Fruit fly (Drosophila melanogaster) whole organism, embryonic: ENCODE measurements around the gene KFase.

ENCODE experiments used
- Atf3 ChIP-seq: fragments of 200-800 bp; sonication (Bioruptor generic); optimal IDR thresholded peaks from 3 replicates; lab custom pipeline; 2016; ENCODE audit warnings: missing biosample characterization, missing genetic modification characterization
- Awh ChIP-seq: fragments of 200-800 bp; sonication (Bioruptor generic); IDR thresholded peaks from 2 replicates; pipeline ENCODE4, ENCODE4 v1.3.6; 2022; ENCODE audit warnings: missing biosample characterization, missing genetic modification characterization
- B-H1 ChIP-seq: fragments of 200-800 bp; sonication (Bioruptor generic); IDR thresholded peaks from 3 replicates; pipeline ENCODE4 v1.3.6; 2022; ENCODE audit warnings: missing biosample characterization, missing genetic modification characterization
- BtbVII ChIP-seq: fragments of 200-800 bp; sonication (Bioruptor generic); optimal IDR thresholded peaks from 3 replicates; lab custom pipeline; 2017; ENCODE audit warnings: missing biosample characterization, mild to moderate bottlenecking, missing genetic modification characterization
- CG10321 ChIP-seq: fragments of 200-800 bp; sonication (Bioruptor generic); IDR thresholded peaks from 2 replicates; pipeline ENCODE4 v1.3.6; 2022; ENCODE audit warnings: missing biosample characterization, missing genetic modification characterization
- CG11504 ChIP-seq: fragments of 200-800 bp; sonication (Bioruptor generic); optimal IDR thresholded peaks from 3 replicates; lab custom pipeline; 2019; ENCODE audit warnings: missing biosample characterization, mild to moderate bottlenecking, missing genetic modification characterization, moderate library complexity
- CG11696 ChIP-seq: fragments of 200-800 bp; sonication (Bioruptor generic); IDR thresholded peaks from 2 replicates; pipeline ENCODE4 v1.3.6; 2022; ENCODE audit warnings: missing biosample characterization, missing genetic modification characterization
- CG11723 ChIP-seq: fragments of 200-800 bp; sonication (Bioruptor generic); optimal IDR thresholded peaks from 2 replicates; lab custom pipeline; 2017; ENCODE audit warnings: missing biosample characterization, mild to moderate bottlenecking, missing genetic modification characterization
- CG12071 ChIP-seq: fragments of 200-800 bp; sonication (Bioruptor generic); optimal IDR thresholded peaks from 3 replicates; lab custom pipeline; 2018; ENCODE audit warnings: missing biosample characterization, mild to moderate bottlenecking, missing genetic modification characterization
- CG12236 ChIP-seq: fragments of 200-800 bp; sonication (Bioruptor generic); optimal IDR thresholded peaks from 2 replicates; lab custom pipeline; 2016; ENCODE audit warnings: missing biosample characterization, missing genetic modification characterization
- CG13123 ChIP-seq: fragments of 200-800 bp; sonication (Bioruptor generic); optimal IDR thresholded peaks from 2 replicates; lab custom pipeline; 2016; ENCODE audit warnings: missing biosample characterization, missing genetic modification characterization
- CG13894 ChIP-seq: fragments of 200-800 bp; sonication (Bioruptor generic); optimal IDR thresholded peaks from 3 replicates; lab custom pipeline; 2018; ENCODE audit warnings: missing biosample characterization, mild to moderate bottlenecking, missing genetic modification characterization, moderate library complexity
- CG14441 ChIP-seq: fragments of 200-800 bp; sonication (Bioruptor generic); IDR thresholded peaks from 2 replicates; pipeline ENCODE4 v1.3.6; 2022; ENCODE audit warnings: missing biosample characterization, missing genetic modification characterization
- CG16813 ChIP-seq: fragments of 200-800 bp; sonication (Bioruptor generic); IDR thresholded peaks from 3 replicates; pipeline ENCODE4 v1.3.6; 2022; ENCODE audit warnings: missing biosample characterization, missing genetic modification characterization; ENCODE audit not compliant: partially characterized antibody
- CG17361 ChIP-seq: fragments of 200-800 bp; sonication (Bioruptor generic); IDR thresholded peaks from 3 replicates; pipeline ENCODE4 v1.3.6; 2022; ENCODE audit warnings: missing biosample characterization, missing genetic modification characterization
- CG2199 ChIP-seq: fragments of 200-800 bp; sonication (Bioruptor generic); IDR thresholded peaks from 3 replicates; pipeline ENCODE4 v1.3.6; 2022; ENCODE audit warnings: missing biosample characterization, missing genetic modification characterization
- CG2202 ChIP-seq: fragments of 200-800 bp; sonication (Bioruptor generic); optimal IDR thresholded peaks from 2 replicates; lab custom pipeline; 2018; ENCODE audit warnings: missing biosample characterization, mild to moderate bottlenecking, missing genetic modification characterization
- CG31388 ChIP-seq: fragments of 200-800 bp; sonication (Bioruptor generic); optimal IDR thresholded peaks from 2 replicates; lab custom pipeline; 2016; ENCODE audit warnings: missing biosample characterization, missing genetic modification characterization
- CG3163 ChIP-seq: fragments of 200-800 bp; sonication (Bioruptor generic); optimal IDR thresholded peaks from 3 replicates; lab custom pipeline; 2016; ENCODE audit warnings: missing biosample characterization, missing genetic modification characterization
- CG32532 ChIP-seq: fragments of 200-800 bp; sonication (Bioruptor generic); IDR thresholded peaks from 2 replicates; pipeline ENCODE4 v1.3.6; 2022; ENCODE audit warnings: missing biosample characterization, missing genetic modification characterization
- CG42726 ChIP-seq: fragments of 200-800 bp; sonication (Bioruptor generic); IDR thresholded peaks from 2 replicates; pipeline ENCODE4 v1.3.6; 2022; ENCODE audit warnings: missing biosample characterization, missing genetic modification characterization; ENCODE audit not compliant: partially characterized antibody
- CG6791 ChIP-seq: fragments of 200-800 bp; sonication (Bioruptor generic); IDR thresholded peaks from 3 replicates; pipeline ENCODE4 v1.3.6; 2022; ENCODE audit warnings: missing biosample characterization, missing genetic modification characterization; ENCODE audit not compliant: partially characterized antibody
- CG7372 ChIP-seq: fragments of 200-800 bp; sonication (Bioruptor generic); IDR thresholded peaks from 2 replicates; pipeline ENCODE4 v1.3.6; 2022; ENCODE audit warnings: missing biosample characterization, missing genetic modification characterization
- CG7839 ChIP-seq: fragments of 200-800 bp; sonication (Bioruptor generic); optimal IDR thresholded peaks from 3 replicates; lab custom pipeline; 2018; ENCODE audit warnings: missing biosample characterization, mild to moderate bottlenecking, missing genetic modification characterization, moderate library complexity
- E2f2 ChIP-seq: fragments of 200-800 bp; sonication (Bioruptor generic); IDR thresholded peaks from 2 replicates; pipeline ENCODE4 v1.3.6; 2022; ENCODE audit warnings: missing biosample characterization, missing genetic modification characterization
- Kr ChIP-seq: fragments of 200-800 bp; sonication (Bioruptor generic); optimal IDR thresholded peaks from 2 replicates; lab custom pipeline; 2017; ENCODE audit warnings: missing biosample characterization, mild to moderate bottlenecking, missing genetic modification characterization
- Lim3 ChIP-seq: fragments of 200-800 bp; sonication (Bioruptor generic); IDR thresholded peaks from 2 replicates; pipeline ENCODE4 v1.3.6; 2022; ENCODE audit warnings: missing biosample characterization, missing genetic modification characterization
- Neu2 ChIP-seq: fragments of 200-800 bp; sonication (Bioruptor generic); optimal IDR thresholded peaks from 3 replicates; lab custom pipeline; 2016; ENCODE audit warnings: missing biosample characterization, missing genetic modification characterization, borderline replicate concordance
- Opbp ChIP-seq: fragments of 200-800 bp; sonication (Bioruptor generic); IDR thresholded peaks from 3 replicates; pipeline ENCODE4 v1.3.6; 2022; ENCODE audit warnings: missing biosample characterization, missing genetic modification characterization; ENCODE audit not compliant: partially characterized antibody
- Rfx ChIP-seq: fragments of 200-800 bp; sonication (Bioruptor generic); IDR thresholded peaks from 2 replicates; pipeline ENCODE4 v1.3.6; 2022; ENCODE audit warnings: missing biosample characterization, missing genetic modification characterization
- Ssrp ChIP-seq: fragments of 200-800 bp; sonication (Bioruptor generic); optimal IDR thresholded peaks from 2 replicates; lab custom pipeline; 2018; ENCODE audit warnings: missing biosample characterization, mild to moderate bottlenecking, missing genetic modification characterization, moderate library complexity
- al ChIP-seq: fragments of 200-800 bp; sonication (Bioruptor generic); IDR thresholded peaks from 2 replicates; pipeline ENCODE4 v1.3.6; 2022; ENCODE audit warnings: missing biosample characterization, missing genetic modification characterization
- amos ChIP-seq: fragments of 200-800 bp; sonication (Bioruptor generic); IDR thresholded peaks from 2 replicates; pipeline ENCODE4 v1.3.6; 2022; ENCODE audit warnings: missing biosample characterization, missing genetic modification characterization; ENCODE audit not compliant: partially characterized antibody
- cad ChIP-seq: fragments of >200 bp; optimal IDR thresholded peaks from 2 replicates; lab custom pipeline; 2017; ENCODE audit warnings: missing biosample characterization, missing genetic modification characterization
- chn ChIP-seq: fragments of 200-800 bp; sonication (Bioruptor generic); optimal IDR thresholded peaks from 2 replicates; lab custom pipeline; 2016; ENCODE audit warnings: missing biosample characterization, missing genetic modification characterization
- dpn ChIP-seq, 2 experiments: fragments of 200-800 bp; sonication (Bioruptor generic); optimal IDR thresholded peaks; 3 replicates each; lab custom pipeline; 2016; ENCODE audit warnings: missing biosample characterization in 2 of 2, missing genetic modification characterization in 2 of 2
- en ChIP-seq: fragments of 200-800 bp; sonication (Bioruptor generic); optimal IDR thresholded peaks from 2 replicates; lab custom pipeline; 2016; ENCODE audit warnings: missing biosample characterization, missing genetic modification characterization
- fu2 ChIP-seq: fragments of 200-800 bp; sonication (Bioruptor generic); optimal IDR thresholded peaks from 2 replicates; lab custom pipeline; 2016; ENCODE audit warnings: missing biosample characterization, missing genetic modification characterization
- grau ChIP-seq: fragments of 200-800 bp; optimal IDR thresholded peaks from 3 replicates; lab custom pipeline; 2019; ENCODE audit warnings: missing biosample characterization, mild to moderate bottlenecking, missing genetic modification characterization, moderate library complexity
- h ChIP-seq: fragments of >200 bp; optimal IDR thresholded peaks from 2 replicates; lab custom pipeline; 2017
- kni ChIP-seq: fragments of 200-800 bp; sonication (Bioruptor generic); optimal IDR thresholded peaks from 3 replicates; lab custom pipeline; 2017; ENCODE audit warnings: mild to moderate bottlenecking, missing biosample characterization, missing genetic modification reagents, missing genetic modification characterization
- maf-S ChIP-seq: fragments of 200-800 bp; sonication (Bioruptor generic); optimal IDR thresholded peaks from 2 replicates; lab custom pipeline; 2016; ENCODE audit warnings: missing biosample characterization, missing genetic modification characterization
- mirr ChIP-seq: fragments of 200-800 bp; sonication (Bioruptor generic); optimal IDR thresholded peaks from 3 replicates; lab custom pipeline; 2018; ENCODE audit warnings: missing biosample characterization, mild to moderate bottlenecking, missing genetic modification characterization
- nmo ChIP-seq: fragments of 200-800 bp; sonication (Bioruptor generic); optimal IDR thresholded peaks from 2 replicates; lab custom pipeline; 2018; ENCODE audit warnings: missing biosample characterization, mild to moderate bottlenecking, missing genetic modification characterization, moderate library complexity
- pros ChIP-seq: fragments of 200-800 bp; sonication (Bioruptor generic); optimal IDR thresholded peaks from 3 replicates; lab custom pipeline; 2019; ENCODE audit warnings: missing biosample characterization, mild to moderate bottlenecking, missing genetic modification characterization, moderate library complexity
- pzg ChIP-seq: fragments of 200-800 bp; sonication (Bioruptor generic); optimal IDR thresholded peaks from 3 replicates; lab custom pipeline; 2018; ENCODE audit warnings: missing biosample characterization, mild to moderate bottlenecking, missing genetic modification characterization, moderate library complexity
- sisA ChIP-seq: fragments of 200-800 bp; sonication (Bioruptor generic); IDR thresholded peaks from 2 replicates; pipeline ENCODE4 v1.3.6; 2022; ENCODE audit warnings: missing biosample characterization, missing genetic modification characterization
- slp2 ChIP-seq: fragments of 200-800 bp; sonication (Bioruptor generic); optimal IDR thresholded peaks from 2 replicates; lab custom pipeline; 2016; ENCODE audit warnings: missing biosample characterization, missing genetic modification characterization
- tap ChIP-seq: fragments of 200-800 bp; optimal IDR thresholded peaks from 3 replicates; lab custom pipeline; 2019; ENCODE audit warnings: missing biosample characterization, mild to moderate bottlenecking, missing genetic modification characterization, moderate library complexity
- tup ChIP-seq: fragments of 200-800 bp; sonication (Bioruptor generic); optimal IDR thresholded peaks from 2 replicates; lab custom pipeline; 2016; ENCODE audit warnings: missing biosample characterization, mild to moderate bottlenecking, missing genetic modification characterization, moderate library complexity
- unc-4 ChIP-seq: fragments of 200-800 bp; sonication (Bioruptor generic); IDR thresholded peaks from 2 replicates; pipeline ENCODE4 v1.3.6; 2022; ENCODE audit warnings: missing biosample characterization, missing genetic modification characterization; ENCODE audit not compliant: partially characterized antibody
- usp ChIP-seq: fragments of >200 bp; optimal IDR thresholded peaks from 2 replicates; lab custom pipeline; 2017; ENCODE audit warnings: missing biosample characterization, missing genetic modification characterization
- wor ChIP-seq: fragments of 200-800 bp; sonication (Bioruptor generic); IDR thresholded peaks from 2 replicates; pipeline ENCODE4 v1.3.6; 2022; ENCODE audit warnings: missing biosample characterization, missing genetic modification characterization

KFase gene

dm6 chr2L:6508666-6509065, 20.1 kb upstream of the KFase start (continued):
- TF ChIP-seq CG42726: no peak
- TF ChIP-seq unc-4 (GFP tag; lab: Robert Waterston, UW): no peak
- no peak for TF ChIP-seq Atf3 (GFP tag; lab: Kevin White, UChicago)
- no peak for TF ChIP-seq pros (GFP tag; lab: Kevin White, UChicago)
- TF ChIP-seq CG13894 (tag; lab: Kevin White, UChicago): no peak
- TF ChIP-seq mirr: no peak
- TF ChIP-seq sisA: peak; percentile 36; the same call in 1 of the 2 replicates
- no peak for TF ChIP-seq CG3163 (GFP tag; lab: Kevin White, UChicago)
- peak; percentile 28; the same call in 1 of the 3 replicates for TF ChIP-seq CG17361 (GFP tag; lab: Robert Waterston, UW)
- TF ChIP-seq Ssrp (tag; lab: Kevin White, UChicago): no peak
- TF ChIP-seq B-H1 (GFP tag; lab: Robert Waterston, UW): no peak
- no peak for TF ChIP-seq chn
- peak; percentile 62 for TF ChIP-seq CG11504 (tag; lab: Kevin White, UChicago)
- TF ChIP-seq BtbVII: no peak
- TF ChIP-seq CG13123: no peak
- no peak for TF ChIP-seq CG12071 (GFP tag; lab: Kevin White, UChicago)
- TF ChIP-seq CG16813: no peak
- TF ChIP-seq tup (GFP tag; lab: Kevin White, UChicago): no peak
- no peak for TF ChIP-seq CG2199
- no peak for TF ChIP-seq CG14441 (GFP tag; lab: Robert Waterston, UW)
- no peak for TF ChIP-seq cad
- TF ChIP-seq amos (GFP tag; lab: Robert Waterston, UW): no peak
- no peak for TF ChIP-seq Neu2 (GFP tag; lab: Kevin White, UChicago)
- TF ChIP-seq E2f2: no peak
- no peak for TF ChIP-seq CG2202 (tag; lab: Kevin White, UChicago)
- TF ChIP-seq CG6791 (GFP tag; lab: Robert Waterston, UW): no peak
- TF ChIP-seq slp2: no peak
- no peak for TF ChIP-seq usp (GFP tag; lab: Kevin White, UChicago)
- peak; percentile 52 for TF ChIP-seq CG7839 (tag; lab: Kevin White, UChicago)
- TF ChIP-seq CG11696 (GFP tag; lab: Robert Waterston, UW): no peak
- no peak for TF ChIP-seq Lim3 (GFP tag; lab: Robert Waterston, UW)
- no peak for TF ChIP-seq CG11723
- no peak for TF ChIP-seq fu2 (GFP tag; lab: Kevin White, UChicago)
- TF ChIP-seq Kr (GFP tag; lab: Kevin White, UChicago): no peak
- TF ChIP-seq tap (tag; lab: Kevin White, UChicago): peak; percentile 23
- no peak for TF ChIP-seq h (lab: Kevin White, UChicago)
- no peak for TF ChIP-seq al
- no peak for TF ChIP-seq wor
- TF ChIP-seq Opbp (GFP tag; lab: Robert Waterston, UW): no peak
- TF ChIP-seq pzg (GFP tag; lab: Kevin White, UChicago): no peak
- no peak for TF ChIP-seq maf-S (GFP tag; lab: Kevin White, UChicago)
- TF ChIP-seq CG12236 (GFP tag; lab: Kevin White, UChicago): no peak
- TF ChIP-seq CG7372 (GFP tag; lab: Robert Waterston, UW): no peak
- TF ChIP-seq CG31388 (GFP tag; lab: Kevin White, UChicago): no peak
- no peak for TF ChIP-seq dpn (GFP tag; optimal IDR thresholded peaks at IDR 0.05; lab: Kevin White, UChicago)
- TF ChIP-seq kni (GFP tag; lab: Kevin White, UChicago): no peak
- no peak for TF ChIP-seq CG32532 (GFP tag; lab: Robert Waterston, UW)
- no peak for TF ChIP-seq Awh (GFP tag; lab: Robert Waterston, UW)
- TF ChIP-seq CG10321 (GFP tag; lab: Robert Waterston, UW): no peak
- no peak for TF ChIP-seq en (GFP tag; lab: Kevin White, UChicago)
- TF ChIP-seq Rfx (GFP tag; lab: Robert Waterston, UW): no peak
- peak; percentile 38 for TF ChIP-seq grau (tag; lab: Kevin White, UChicago)
- peak; percentile 40 for TF ChIP-seq nmo (GFP tag; lab: Kevin White, UChicago)
